Worm (Caenorhabditis elegans) whole organism, L1 larva: ENCODE data around the gene nhr-241.

ENCODE experiments used
- C04F5.9 ChIP-seq: sonication (generic microtip); optimal IDR thresholded peaks from 2 replicates; lab custom pipeline; 2016; ENCODE audit warnings: missing genetic modification characterization, missing compliant biosample characterization
- C34B4.2 ChIP-seq: sonication (generic microtip); optimal IDR thresholded peaks from 2 replicates; lab custom pipeline; 2017; ENCODE audit warnings: mild to moderate bottlenecking, missing genetic modification characterization, missing compliant biosample characterization
- aha-1 ChIP-seq: fragments of 150-350 bp; optimal IDR thresholded peaks from 2 replicates; lab custom pipeline; 2014; ENCODE audit warnings: missing biosample characterization, missing genetic modification characterization
- aly-2 ChIP-seq: fragments of 150-350 bp; optimal IDR thresholded peaks from 2 replicates; lab custom pipeline; 2014; ENCODE audit warnings: missing biosample characterization, missing genetic modification characterization
- ama-1 ChIP-seq: fragments of 150-350 bp; optimal IDR thresholded peaks from 2 replicates; lab custom pipeline; 2014
- blmp-1 ChIP-seq: fragments of 150-350 bp; optimal IDR thresholded peaks from 2 replicates; lab custom pipeline; 2014; ENCODE audit warnings: missing biosample characterization, missing genetic modification characterization
- ceh-8 ChIP-seq: fragments of 200-800 bp; sonication (Bioruptor generic); optimal IDR thresholded peaks from 2 replicates; lab custom pipeline; 2018; ENCODE audit warnings: mild to moderate bottlenecking, missing genetic modification characterization, moderate library complexity, missing compliant biosample characterization
- ceh-88 ChIP-seq: fragments of 200-800 bp; sonication (Bioruptor generic); IDR thresholded peaks from 2 replicates; pipeline ENCODE4 v1.3.6; 2022; ENCODE audit warnings: missing genetic modification characterization, missing compliant biosample characterization
- ces-1 ChIP-seq: fragments of 150-350 bp; optimal IDR thresholded peaks from 2 replicates; lab custom pipeline; 2014; ENCODE audit warnings: missing biosample characterization, missing genetic modification reagents, missing genetic modification characterization
- dsc-1 ChIP-seq: sonication (generic microtip); optimal IDR thresholded peaks from 2 replicates; lab custom pipeline; 2016; ENCODE audit warnings: mild to moderate bottlenecking, missing genetic modification characterization, missing compliant biosample characterization
- fos-1 ChIP-seq: fragments of 150-350 bp; optimal IDR thresholded peaks from 2 replicates; lab custom pipeline; 2014; ENCODE audit warnings: missing biosample characterization, missing genetic modification characterization
- hlh-17 ChIP-seq: fragments of 200-800 bp; sonication (Bioruptor generic); optimal IDR thresholded peaks from 2 replicates; lab custom pipeline; 2018; ENCODE audit warnings: missing genetic modification characterization, mild to moderate bottlenecking, missing compliant biosample characterization, moderate library complexity, borderline replicate concordance
- hpl-2 ChIP-seq: fragments of 150-350 bp; optimal IDR thresholded peaks from 2 replicates; lab custom pipeline; 2014; ENCODE audit warnings: missing biosample characterization, missing genetic modification reagents, missing genetic modification characterization
- irx-1 ChIP-seq: sonication (generic microtip); optimal IDR thresholded peaks from 2 replicates; lab custom pipeline; 2016; ENCODE audit warnings: missing genetic modification characterization, missing compliant biosample characterization
- isw-1 ChIP-seq: fragments of 200-800 bp; sonication (Bioruptor generic); IDR thresholded peaks from 2 replicates; pipeline ENCODE4 v1.3.6; 2022; ENCODE audit warnings: missing genetic modification characterization, missing compliant biosample characterization
- jun-1 ChIP-seq: fragments of 150-350 bp; optimal IDR thresholded peaks from 2 replicates; lab custom pipeline; 2014; ENCODE audit warnings: missing biosample characterization, missing genetic modification reagents, missing genetic modification characterization
- lin-15B ChIP-seq: fragments of 150-350 bp; sonication (generic microtip); optimal IDR thresholded peaks from 3 replicates; lab custom pipeline; 2014; ENCODE audit warnings: missing biosample characterization, missing genetic modification characterization
- lin-35 ChIP-seq, 2 experiments: fragments of 150-350 bp; optimal IDR thresholded peaks; 2 replicates each; lab custom pipeline; 2014; ENCODE audit warnings: missing biosample characterization in 2 of 2, missing genetic modification characterization in 2 of 2, missing genetic modification reagents in 2 of 2
- lsy-2 ChIP-seq, 2 experiments: fragments of 150-350 bp; optimal IDR thresholded peaks; 2 replicates each; lab custom pipeline; 2014; ENCODE audit warnings: missing biosample characterization in 2 of 2, missing genetic modification characterization in 2 of 2
- mef-2 ChIP-seq: fragments of 150-350 bp; optimal IDR thresholded peaks from 2 replicates; lab custom pipeline; 2014; ENCODE audit warnings: missing biosample characterization, missing genetic modification characterization
- mep-1 ChIP-seq: fragments of 150-350 bp; optimal IDR thresholded peaks from 2 replicates; lab custom pipeline; 2014; ENCODE audit warnings: missing biosample characterization, missing genetic modification characterization
- nhr-12 ChIP-seq: sonication (generic microtip); optimal IDR thresholded peaks from 2 replicates; lab custom pipeline; 2017; ENCODE audit warnings: missing biosample characterization, missing genetic modification characterization
- nhr-19 ChIP-seq: fragments of 200-800 bp; sonication (Bioruptor generic); conservative IDR thresholded peaks from 2 replicates; pipeline ENCODE4 v1.3.6; 2022; ENCODE audit warnings: missing genetic modification characterization, missing compliant biosample characterization
- nhr-237 ChIP-seq: fragments of 150-350 bp; optimal IDR thresholded peaks from 2 replicates; lab custom pipeline; 2014; ENCODE audit warnings: missing biosample characterization, missing genetic modification characterization
- nhr-47 ChIP-seq: sonication (generic microtip); optimal IDR thresholded peaks from 2 replicates; lab custom pipeline; 2016; ENCODE audit warnings: mild to moderate bottlenecking, missing genetic modification characterization, moderate library complexity, missing compliant biosample characterization
- nhr-71 ChIP-seq: sonication (generic microtip); optimal IDR thresholded peaks from 2 replicates; lab custom pipeline; 2016; ENCODE audit warnings: mild to moderate bottlenecking, missing genetic modification characterization, moderate library complexity, missing compliant biosample characterization
- nhr-76 ChIP-seq: sonication (generic microtip); optimal IDR thresholded peaks from 2 replicates; lab custom pipeline; 2017; ENCODE audit warnings: missing biosample characterization, missing genetic modification characterization
- nhr-85 ChIP-seq: sonication (generic microtip); peaks from one replicate; lab custom pipeline; 2016; ENCODE audit warnings: missing genetic modification characterization, inconsistent platforms, missing compliant biosample characterization
- skn-1 ChIP-seq: fragments of 150-350 bp; optimal IDR thresholded peaks from 2 replicates; lab custom pipeline; 2014; ENCODE audit warnings: missing biosample characterization, missing genetic modification characterization
- snu-23 ChIP-seq: sonication (generic microtip); optimal IDR thresholded peaks from 2 replicates; lab custom pipeline; 2016; ENCODE audit warnings: missing genetic modification characterization, missing compliant biosample characterization
- sox-4 ChIP-seq: sonication (generic microtip); optimal IDR thresholded peaks from 2 replicates; lab custom pipeline; 2016; ENCODE audit warnings: missing genetic modification characterization, missing compliant biosample characterization
- sptf-1 ChIP-seq: fragments of 150-350 bp; optimal IDR thresholded peaks from 2 replicates; lab custom pipeline; 2014; ENCODE audit warnings: missing biosample characterization, missing genetic modification characterization
- tbx-2 ChIP-seq: sonication (generic microtip); optimal IDR thresholded peaks from 2 replicates; lab custom pipeline; 2016; ENCODE audit warnings: missing genetic modification characterization, missing compliant biosample characterization
- unc-130 ChIP-seq: fragments of 150-350 bp; optimal IDR thresholded peaks from 2 replicates; lab custom pipeline; 2017; ENCODE audit warnings: missing biosample characterization, missing genetic modification characterization, inconsistent platforms
- unc-86 ChIP-seq: sonication (generic microtip); optimal IDR thresholded peaks from 2 replicates; lab custom pipeline; 2016; ENCODE audit warnings: missing genetic modification characterization, missing compliant biosample characterization
- vab-15 ChIP-seq: sonication (generic microtip); optimal IDR thresholded peaks from 2 replicates; lab custom pipeline; 2017; ENCODE audit warnings: missing genotype, mild to moderate bottlenecking, missing genetic modification characterization, missing compliant biosample characterization
- xbp-1 ChIP-seq: sonication (generic microtip); optimal IDR thresholded peaks from 2 replicates; lab custom pipeline; 2016; ENCODE audit warnings: missing genetic modification characterization, missing compliant biosample characterization
- ztf-11 ChIP-seq, 2 experiments: sonication (generic microtip); optimal IDR thresholded peaks; 2 replicates each; lab custom pipeline; 2016 to 2017; ENCODE audit warnings: missing genetic modification characterization in 2 of 2, missing biosample characterization in 1 of 2, missing compliant biosample characterization in 1 of 2

nhr-241 gene

ce11 chrV:18725858-18726257 lies 26.6 kb downstream of the nhr-241 start (continued):
- TF ChIP-seq blmp-1 (tag; lab: Kevin White, UChicago): no peak
- TF ChIP-seq nhr-76: no peak
- no peak for TF ChIP-seq lin-15B (tag; lab: Kevin White, UChicago)
- TF ChIP-seq C04F5.9: no peak

ce11 chrV:18729324-18729924 lies 30.2 kb downstream of the nhr-241 start, which contains the start of gene asp-19:
TSS of gene asp-19 (minus strand) at chrV:18729374.
- TF ChIP-seq sox-4 (no peak), snu-23 (GFP tag; lab: Kevin White, UChicago) (no peak), mef-2 (tag; lab: Kevin White, UChicago) (no peak), ceh-8 (GFP tag; lab: Kevin White, UChicago) (no peak), nhr-237 (tag; lab: Kevin White, UChicago) (no peak), lsy-2 (tag; optimal IDR thresholded peaks at IDR 0.05; lab: Kevin White, UChicago) (no peak), unc-86 (tag; lab: Kevin White, UChicago) (no peak), xbp-1 (tag; lab: Kevin White, UChicago) (no peak), ces-1 (GFP tag; lab: Kevin White, UChicago) (no peak), mep-1 (tag; lab: Kevin White, UChicago) (no peak)

ce11 chrV:18731579-18732041 lies 32.4 kb downstream of the nhr-241 start, which contains the start of the genes asp-18 and scl-19:
TSS of gene asp-18 (minus strand) at chrV:18731679.
TSS of gene scl-19 (plus strand) at chrV:18731991.
- TF ChIP-seq lin-35 (GFP tag; optimal IDR thresholded peaks at IDR 0.05; lab: Kevin White, UChicago): no peak
- TF ChIP-seq aha-1 (tag; lab: Kevin White, UChicago): no peak
- TF ChIP-seq isw-1 (GFP tag; lab: Robert Waterston, UW): no peak
- TF ChIP-seq, all 84 proteins: peak for 0

- TF ChIP-seq nhr-47 (tag; lab: Kevin White, UChicago) (no peak), nhr-71 (tag; lab: Kevin White, UChicago) (no peak), sptf-1 (tag; lab: Kevin White, UChicago) (no peak), lsy-2 (tag; optimal IDR thresholded peaks at IDR 0.05; lab: Kevin White, UChicago) (no peak), xbp-1 (tag; lab: Kevin White, UChicago) (no peak), vab-15 (tag; lab: Kevin White, UChicago) (no peak), nhr-237 (tag; lab: Kevin White, UChicago) (no peak), nhr-76 (no peak), dsc-1 (tag; lab: Kevin White, UChicago) (no peak), nhr-12 (no peak), irx-1 (tag; lab: Kevin White, UChicago) (no peak), ama-1 (lab: Kevin White, UChicago) (no peak), nhr-85 (tag; lab: Kevin White, UChicago) (no peak), C34B4.2 (tag; lab: Kevin White, UChicago) (no peak)
Observed at ce11 chrV:18733942-18734341, 34.7 kb downstream of the nhr-241 start.

ce11 chrV:18734381-18734780 lies 35.1 kb downstream of the nhr-241 start, which contains the start of gene scl-20:
TSS of gene scl-20 (minus strand) at chrV:18734481.
- TF ChIP-seq lsy-2 (tag; optimal IDR thresholded peaks at IDR 0.05; lab: Kevin White, UChicago) (no peak), fos-1 (tag; lab: Kevin White, UChicago) (no peak), hlh-17 (GFP tag; lab: Kevin White, UChicago) (no peak)

- TF ChIP-seq nhr-71 (tag; lab: Kevin White, UChicago) (no peak), nhr-47 (tag; lab: Kevin White, UChicago) (no peak), skn-1 (no peak)
Observed at ce11 chrV:18737646-18738045, 38.4 kb downstream of the nhr-241 start.

- no peak for TF ChIP-seq ceh-8 (GFP tag; lab: Kevin White, UChicago)
- no peak for TF ChIP-seq tbx-2
- TF ChIP-seq nhr-19 (GFP tag; lab: Robert Waterston, UW): no peak
- no peak for TF ChIP-seq aha-1 (tag; lab: Kevin White, UChicago)
- no peak for TF ChIP-seq vab-15 (tag; lab: Kevin White, UChicago)
- TF ChIP-seq aly-2 (tag; lab: Kevin White, UChicago): no peak
- TF ChIP-seq ztf-11 (tag; optimal IDR thresholded peaks at IDR 0.05; lab: Kevin White, UChicago): no peak
- TF ChIP-seq hpl-2 (GFP tag; lab: Kevin White, UChicago): no peak
- TF ChIP-seq ceh-88: no peak
- no peak for TF ChIP-seq skn-1
- TF ChIP-seq jun-1: no peak
- no peak for TF ChIP-seq unc-130 (tag; lab: Kevin White, UChicago)
- TF ChIP-seq nhr-12: no peak
Observed at ce11 chrV:18742108-18742507, 42.9 kb downstream of the nhr-241 start, which contains the start of gene clec-250. TSS of gene clec-250 (minus strand) at chrV:18742208.
